Worm (Caenorhabditis elegans) whole organism, L4 larva: ENCODE measurements around the gene sor-1.

ENCODE experiments used
- F37D6.2 ChIP-seq: sonication (generic microtip); optimal IDR thresholded peaks from 2 replicates; lab custom pipeline; 2016; ENCODE audit warnings: mild to moderate bottlenecking, missing genetic modification characterization, missing compliant biosample characterization
- F44E2.7 ChIP-seq: fragments of 200-800 bp; sonication (Bioruptor generic); IDR thresholded peaks from 2 replicates; pipeline ENCODE4 v2.1.2; 2022; ENCODE audit warnings: missing genetic modification characterization, missing compliant biosample characterization
- R02D3.7 ChIP-seq: fragments of 150-350 bp; sonication (generic microtip); optimal IDR thresholded peaks from 3 replicates; lab custom pipeline; 2014; ENCODE audit warnings: missing biosample characterization, missing genetic modification characterization
- T20F7.1 ChIP-seq: fragments of 200-800 bp; sonication (Bioruptor generic); optimal IDR thresholded peaks from 2 replicates; lab custom pipeline; 2018; ENCODE audit warnings: mild to moderate bottlenecking, missing genetic modification characterization, missing compliant biosample characterization
- Y105C5A.15 ChIP-seq: fragments of 200-800 bp; sonication (Bioruptor generic); IDR thresholded peaks from 2 replicates; pipeline ENCODE4 v1.3.6; 2022; ENCODE audit warnings: missing genetic modification characterization, missing compliant biosample characterization
- ZK546.5 ChIP-seq, 2 experiments: sonication (generic microtip); optimal IDR thresholded peaks; 2 replicates each; lab custom pipeline; 2017; ENCODE audit warnings: missing biosample characterization in 2 of 2, missing genetic modification characterization in 2 of 2
- aha-1 ChIP-seq: fragments of 150-350 bp; peaks from one replicate; lab custom pipeline; 2014; ENCODE audit warnings: missing biosample characterization, missing genetic modification characterization
- aly-2 ChIP-seq: sonication (generic microtip); optimal IDR thresholded peaks from 2 replicates; lab custom pipeline; 2018; ENCODE audit warnings: missing biosample characterization, missing genetic modification characterization
- ama-1 ChIP-seq: fragments of 150-350 bp; optimal IDR thresholded peaks from 2 replicates; lab custom pipeline; 2014; ENCODE audit warnings: inconsistent platforms, mixed read lengths
- arid-1 ChIP-seq: fragments of 200-800 bp; sonication (Bioruptor generic); conservative IDR thresholded peaks from 2 replicates; pipeline ENCODE4 v1.3.6; 2022; ENCODE audit warnings: missing genetic modification reagents, missing genetic modification characterization, missing compliant biosample characterization
- attf-4 ChIP-seq: sonication (generic microtip); optimal IDR thresholded peaks from 3 replicates; lab custom pipeline; 2017; ENCODE audit warnings: missing biosample characterization, missing genetic modification characterization
- ceh-28 ChIP-seq: fragments of 150-350 bp; optimal IDR thresholded peaks from 2 replicates; lab custom pipeline; 2014; ENCODE audit warnings: missing biosample characterization, missing genetic modification reagents, missing genetic modification characterization
- ceh-62 ChIP-seq: sonication (generic microtip); optimal IDR thresholded peaks from 2 replicates; lab custom pipeline; 2017; ENCODE audit warnings: missing biosample characterization, missing genetic modification characterization
- daf-16 ChIP-seq, 3 experiments: sonication (generic microtip); optimal IDR thresholded peaks; 2 replicates each; lab custom pipeline; 2016 to 2017; ENCODE audit warnings: missing genetic modification characterization in 3 of 3, missing genetic modification reagents in 3 of 3, mild to moderate bottlenecking in 2 of 3, missing compliant biosample characterization in 2 of 3, missing biosample characterization in 1 of 3, moderate library complexity in 1 of 3
- dmd-8 ChIP-seq: fragments of 200-800 bp; sonication (Bioruptor generic); IDR thresholded peaks from 2 replicates; pipeline ENCODE4 v1.3.6; 2022; ENCODE audit warnings: missing genetic modification characterization, missing compliant biosample characterization
- dmd-9 ChIP-seq: fragments of 200-800 bp; sonication (Bioruptor generic); IDR thresholded peaks from 2 replicates; pipeline ENCODE4 v1.3.6; 2022; ENCODE audit warnings: missing genetic modification reagents, missing genetic modification characterization, missing compliant biosample characterization
- duxl-1 ChIP-seq: sonication (generic microtip); optimal IDR thresholded peaks from 2 replicates; lab custom pipeline; 2016; ENCODE audit warnings: mild to moderate bottlenecking, missing genetic modification characterization, moderate library complexity, missing compliant biosample characterization; ENCODE audit not compliant: poor library complexity
- dve-1 ChIP-seq: sonication (generic microtip); optimal IDR thresholded peaks from 2 replicates; lab custom pipeline; 2017; ENCODE audit warnings: antibody characterized with exemption, mild to moderate bottlenecking, missing genetic modification characterization, missing compliant biosample characterization; ENCODE audit not compliant: insufficient read depth
- egl-43 ChIP-seq: fragments of 200-800 bp; sonication (Bioruptor generic); IDR thresholded peaks from 2 replicates; pipeline ENCODE4 v1.3.6; 2022; ENCODE audit warnings: missing genetic modification reagents, missing genetic modification characterization, missing compliant biosample characterization
- fos-1 ChIP-seq: fragments of 150-350 bp; optimal IDR thresholded peaks from 2 replicates; lab custom pipeline; 2014; ENCODE audit warnings: missing biosample characterization, missing genetic modification characterization
- gei-8 ChIP-seq: fragments of 200-800 bp; sonication (Bioruptor generic); optimal IDR thresholded peaks from 2 replicates; lab custom pipeline; 2018; ENCODE audit warnings: mild to moderate bottlenecking, missing genetic modification characterization, missing compliant biosample characterization
- hlh-30 ChIP-seq: sonication (generic microtip); optimal IDR thresholded peaks from 2 replicates; lab custom pipeline; 2017; ENCODE audit warnings: antibody characterized with exemption, mild to moderate bottlenecking, missing genetic modification characterization, missing compliant biosample characterization; ENCODE audit not compliant: insufficient read depth
- jun-1 ChIP-seq: fragments of 150-350 bp; optimal IDR thresholded peaks from 2 replicates; lab custom pipeline; 2014; ENCODE audit warnings: missing biosample characterization, missing genetic modification reagents, missing genetic modification characterization
- lin-1 ChIP-seq: fragments of 200-800 bp; sonication (Bioruptor generic); IDR thresholded peaks from 2 replicates; pipeline ENCODE4 v1.3.6; 2022; ENCODE audit warnings: missing genetic modification reagents, missing genetic modification characterization, missing compliant biosample characterization
- lin-38 ChIP-seq: fragments of 200-800 bp; sonication (Bioruptor generic); IDR thresholded peaks from 2 replicates; pipeline ENCODE4 v1.3.6; 2022; ENCODE audit warnings: missing genetic modification reagents, missing genetic modification characterization, missing compliant biosample characterization
- lin-39 ChIP-seq: fragments of 150-350 bp; optimal IDR thresholded peaks from 2 replicates; lab custom pipeline; 2014; ENCODE audit warnings: missing biosample characterization, missing genetic modification reagents, missing genetic modification characterization
- lir-3 ChIP-seq: sonication (generic microtip); optimal IDR thresholded peaks from 2 replicates; lab custom pipeline; 2016; ENCODE audit warnings: mild to moderate bottlenecking, missing genetic modification characterization, missing compliant biosample characterization
- lsy-2 ChIP-seq, 2 experiments: fragments of 150-350 bp in 1 of 2; sonication (generic microtip) in 1 of 2; optimal IDR thresholded peaks; 2 replicates each; lab custom pipeline; 2014 to 2017; ENCODE audit warnings: missing biosample characterization in 2 of 2, missing genetic modification characterization in 2 of 2
- mdl-1 ChIP-seq, 2 experiments: fragments of 150-350 bp in 1 of 2; sonication (generic microtip) in 1 of 2; optimal IDR thresholded peaks; 2 replicates each; lab custom pipeline; 2014 to 2017; ENCODE audit warnings: missing biosample characterization in 2 of 2, missing genetic modification characterization in 2 of 2
- mep-1 ChIP-seq: fragments of 150-350 bp; sonication (generic microtip); optimal IDR thresholded peaks from 3 replicates; lab custom pipeline; 2014; ENCODE audit warnings: missing biosample characterization, missing genetic modification characterization
- mes-2 ChIP-seq: sonication (generic microtip); optimal IDR thresholded peaks from 2 replicates; lab custom pipeline; 2016; ENCODE audit warnings: missing genotype, mild to moderate bottlenecking, missing genetic modification characterization, missing compliant biosample characterization; ENCODE audit not compliant: poor library complexity, severe bottlenecking
- nhr-102 ChIP-seq: sonication (generic microtip); optimal IDR thresholded peaks from 2 replicates; lab custom pipeline; 2016; ENCODE audit warnings: mild to moderate bottlenecking, missing genetic modification characterization, moderate library complexity, missing compliant biosample characterization
- nhr-111 ChIP-seq: fragments of 200-800 bp; sonication (Bioruptor generic); optimal IDR thresholded peaks from 2 replicates; lab custom pipeline; 2018; ENCODE audit warnings: mild to moderate bottlenecking, missing genetic modification characterization, missing compliant biosample characterization
- nhr-25 ChIP-seq: sonication (generic microtip); optimal IDR thresholded peaks from 2 replicates; lab custom pipeline; 2017; ENCODE audit warnings: missing genetic modification characterization, mild to moderate bottlenecking, missing compliant biosample characterization, antibody characterized with exemption, moderate library complexity, borderline replicate concordance; ENCODE audit not compliant: insufficient read depth
- nhr-42 ChIP-seq: fragments of 200-800 bp; sonication (Bioruptor generic); IDR thresholded peaks from 2 replicates; pipeline ENCODE4 v1.3.6; 2022; ENCODE audit warnings: missing genetic modification characterization, missing compliant biosample characterization
- nhr-77 ChIP-seq: fragments of 150-350 bp; optimal IDR thresholded peaks from 2 replicates; lab custom pipeline; 2014; ENCODE audit warnings: missing biosample characterization, missing genetic modification characterization
- pha-4 ChIP-seq, 2 experiments: fragments of 150-350 bp in 1 of 2; fragments of 200-800 bp in 1 of 2; sonication (Bioruptor generic) in 1 of 2; IDR thresholded peaks in 1 of 2; optimal IDR thresholded peaks in 1 of 2; 2 replicates each; pipeline versions ENCODE4 v1.3.6 to Lab custom; 2014 to 2022; ENCODE audit warnings: missing genetic modification characterization in 2 of 2, missing genetic modification reagents in 2 of 2, missing biosample characterization in 1 of 2, missing compliant biosample characterization in 1 of 2
- php-3 ChIP-seq: fragments of 200-800 bp; sonication (Bioruptor generic); IDR thresholded peaks from 2 replicates; pipeline ENCODE4 v1.3.6; 2022; ENCODE audit warnings: missing genetic modification reagents, missing genetic modification characterization, missing compliant biosample characterization
- pqm-1 ChIP-seq: sonication (generic microtip); optimal IDR thresholded peaks from 2 replicates; lab custom pipeline; 2017; ENCODE audit warnings: missing biosample characterization, missing genetic modification characterization
- sdz-12 ChIP-seq: fragments of 200-800 bp; sonication (Bioruptor generic); optimal IDR thresholded peaks from 2 replicates; lab custom pipeline; 2018; ENCODE audit warnings: mild to moderate bottlenecking, missing genetic modification characterization, missing compliant biosample characterization
- set-16 ChIP-seq: fragments of 200-800 bp; sonication (Bioruptor generic); IDR thresholded peaks from 2 replicates; pipeline ENCODE4 v1.3.6; 2022; ENCODE audit warnings: missing genetic modification reagents, missing genetic modification characterization, missing compliant biosample characterization
- skn-1 ChIP-seq: fragments of 150-350 bp; optimal IDR thresholded peaks from 2 replicates; lab custom pipeline; 2014; ENCODE audit warnings: missing biosample characterization, missing genetic modification characterization
- spr-3 ChIP-seq: fragments of 200-800 bp; sonication (Bioruptor generic); optimal IDR thresholded peaks from 2 replicates; lab custom pipeline; 2018; ENCODE audit warnings: mild to moderate bottlenecking, missing genetic modification characterization, missing compliant biosample characterization
- unc-62 ChIP-seq, 3 experiments: fragments of 150-350 bp in 1 of 3; sonication (generic microtip); optimal IDR thresholded peaks in 2 of 3; peaks in 1 of 3; 1 replicate in 1 of 3; 2 replicates in 2 of 3; lab custom pipeline; 2014 to 2017; ENCODE audit warnings: missing biosample characterization in 3 of 3, missing genetic modification characterization in 3 of 3, missing genetic modification reagents in 3 of 3, missing genotype in 1 of 3
- zag-1 ChIP-seq: fragments of 150-350 bp; optimal IDR thresholded peaks from 2 replicates; lab custom pipeline; 2014; ENCODE audit warnings: missing biosample characterization, missing genetic modification characterization

sor-1 gene

ce11 chrIII:8417192-8417967 lies 588 bp upstream of the sor-1 start (continued):
- peak; percentile 96 for TF ChIP-seq mep-1 (tag; lab: Kevin White, UChicago)
- peak; percentile 89 for TF ChIP-seq F37D6.2 (tag; lab: Kevin White, UChicago)
- TF ChIP-seq dmd-9: peak; percentile 23; the same call in 1 of the 2 replicates
- TF ChIP-seq arid-1 (GFP tag; lab: Robert Waterston, UW): peak; percentile 64; the same call in 1 of the 2 replicates
- TF ChIP-seq spr-3 (GFP tag; lab: Kevin White, UChicago): peak; percentile 31
- TF ChIP-seq aha-1 (tag; lab: Kevin White, UChicago): peak; percentile 98
- no peak for TF ChIP-seq ceh-62 (tag; lab: Kevin White, UChicago)
- TF ChIP-seq jun-1: peak; percentile 69
- peak; percentile 69 for TF ChIP-seq lin-38 (GFP tag; lab: Robert Waterston, UW)
- peak; percentile 90 for TF ChIP-seq nhr-102
- TF ChIP-seq gei-8 (GFP tag; lab: Kevin White, UChicago): peak; percentile 34
- TF ChIP-seq zag-1 (tag; lab: Kevin White, UChicago): peak; percentile 60

DNA sequence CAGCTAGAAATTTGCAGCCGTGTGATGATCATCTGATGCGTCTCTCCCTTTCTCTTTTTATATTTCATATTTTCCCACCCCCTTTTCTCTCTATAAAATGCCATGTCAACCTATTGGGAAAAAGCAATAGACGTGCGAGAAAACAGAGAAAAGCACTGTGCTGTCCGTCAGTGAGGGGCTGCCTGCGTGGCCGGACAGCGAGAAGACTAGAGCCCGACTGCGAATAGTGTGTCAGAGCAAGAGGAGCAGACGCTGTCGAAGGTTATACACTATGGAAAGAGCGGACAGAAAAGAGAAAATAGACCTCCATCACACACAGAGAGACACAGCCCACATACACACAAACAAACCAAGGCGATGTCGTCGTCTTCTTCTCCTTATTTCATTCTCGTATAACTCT lies 7.1 kb downstream of the sor-1 start:
- TF ChIP-seq mes-2 (peak; percentile 79), nhr-25 (tag; lab: Kevin White, UChicago) (no peak), lsy-2 (tag; optimal IDR thresholded peaks at IDR 0.05; lab: Kevin White, UChicago) (peak; percentile 64 to 81), nhr-42 (GFP tag; lab: Robert Waterston, UW) (0 out of 2 replicates have a peak, but pooled peaks have one; percentile 12), lin-1 (0 out of 2 replicates have a peak, but pooled peaks have one; percentile 31), dmd-8 (GFP tag; lab: Robert Waterston, UW) (no peak), attf-4 (no peak), php-3 (GFP tag; lab: Robert Waterston, UW) (0 out of 2 replicates have a peak, but pooled peaks have one; percentile 6), lir-3 (no peak), unc-62 (GFP tag; optimal IDR thresholded peaks at IDR 0.05 in 1 of 2; lab: Kevin White, UChicago) (peak in 1 of 2 experiments; percentile 97), unc-62 (tag; optimal IDR thresholded peaks at IDR 0.05; lab: Kevin White, UChicago) (no peak), mdl-1 (tag; optimal IDR thresholded peaks at IDR 0.05; lab: Kevin White, UChicago) (peak in 1 of 2 experiments; percentile 61), lin-39 (tag; lab: Kevin White, UChicago) (no peak), ama-1 (lab: Kevin White, UChicago) (no peak), lin-38 (GFP tag; lab: Robert Waterston, UW) (peak; percentile 38; the same call in 1 of the 2 replicates), duxl-1 (tag; lab: Kevin White, UChicago) (peak; percentile 74), R02D3.7 (tag; lab: Kevin White, UChicago) (no peak), set-16 (GFP tag; lab: Robert Waterston, UW) (peak; percentile 42; the same call in 1 of the 2 replicates), hlh-30 (tag; lab: Kevin White, UChicago) (peak; percentile 81), pqm-1 (peak; percentile 40), aly-2 (tag; lab: Kevin White, UChicago) (no peak), nhr-77 (tag; lab: Kevin White, UChicago) (peak; percentile 61), T20F7.1 (GFP tag; lab: Kevin White, UChicago) (peak; percentile 82), arid-1 (GFP tag; lab: Robert Waterston, UW) (peak; percentile 38; the same call in 1 of the 2 replicates), sdz-12 (GFP tag; lab: Kevin White, UChicago) (no peak), Y105C5A.15 (GFP tag; lab: Robert Waterston, UW) (no peak), daf-16 (GFP tag; optimal IDR thresholded peaks at IDR 0.05; lab: Kevin White, UChicago) (peak in 1 of 2 experiments; percentile 66), daf-16 (tag; optimal IDR thresholded peaks at IDR 0.05; lab: Kevin White, UChicago) (peak; percentile 90), skn-1 (no peak), F44E2.7 (GFP tag; lab: Robert Waterston, UW) (no peak), ceh-28 (no peak), mep-1 (tag; lab: Kevin White, UChicago) (peak; percentile 77), nhr-111 (GFP tag; lab: Kevin White, UChicago) (no peak), ZK546.5 (tag; optimal IDR thresholded peaks at IDR 0.05; lab: Kevin White, UChicago) (no peak), egl-43 (GFP tag; lab: Robert Waterston, UW) (peak; percentile 76), pha-4 (GFP tag; IDR thresholded peaks at IDR 0.05; lab: Robert Waterston, UW) (peak; percentile 58), pha-4 (tag; optimal IDR thresholded peaks at IDR 0.05; lab: Kevin White, UChicago) (no peak), dve-1 (tag; lab: Kevin White, UChicago) (peak; percentile 90), fos-1 (tag; lab: Kevin White, UChicago) (no peak)
